Fruit fly (Drosophila melanogaster) whole organism, embryonic: ENCODE data around the gene CG7227.

Experiments used
- Abd-B ChIP-seq: fragments of 200-800 bp; sonication (Bioruptor generic); optimal IDR thresholded peaks from 2 replicates; lab custom pipeline; 2018; ENCODE audit warnings: missing biosample characterization, mild to moderate bottlenecking, missing genetic modification characterization, moderate library complexity
- CG1024 ChIP-seq: fragments of 200-800 bp; sonication (Bioruptor generic); IDR thresholded peaks from 2 replicates; pipeline ENCODE4 v1.3.6; 2022; ENCODE audit warnings: missing biosample characterization, missing genetic modification characterization
- CG16863 ChIP-seq: fragments of 200-800 bp; sonication (Bioruptor generic); optimal IDR thresholded peaks from 3 replicates; lab custom pipeline; 2016; ENCODE audit warnings: missing biosample characterization, missing genetic modification characterization
- CG18476 ChIP-seq: fragments of 200-800 bp; sonication (Bioruptor generic); optimal IDR thresholded peaks from 2 replicates; lab custom pipeline; 2016; ENCODE audit warnings: missing biosample characterization, mild to moderate bottlenecking, missing genetic modification characterization
- CG2129 ChIP-seq: fragments of 200-800 bp; sonication (Bioruptor generic); IDR thresholded peaks from 2 replicates; pipeline ENCODE4 v1.3.6; 2022; ENCODE audit warnings: missing biosample characterization, missing genetic modification characterization; ENCODE audit not compliant: partially characterized antibody
- CG30403 ChIP-seq: fragments of 200-800 bp; sonication (Bioruptor generic); optimal IDR thresholded peaks from 3 replicates; lab custom pipeline; 2016; ENCODE audit warnings: missing biosample characterization, missing genetic modification characterization
- CG31365 ChIP-seq: fragments of 200-800 bp; sonication (Bioruptor generic); optimal IDR thresholded peaks from 2 replicates; lab custom pipeline; 2018; ENCODE audit warnings: missing biosample characterization, mild to moderate bottlenecking, missing genetic modification characterization
- CG3995 ChIP-seq: fragments of 200-800 bp; sonication (Bioruptor generic); optimal IDR thresholded peaks from 3 replicates; lab custom pipeline; 2016; ENCODE audit warnings: missing biosample characterization, missing genetic modification characterization
- CG6813 ChIP-seq: fragments of 200-800 bp; sonication (Bioruptor generic); optimal IDR thresholded peaks from 2 replicates; lab custom pipeline; 2017; ENCODE audit warnings: missing biosample characterization, missing genetic modification characterization, mild to moderate bottlenecking, moderate library complexity, missing genetic modification reagents
- CG7963 ChIP-seq: fragments of 200-800 bp; sonication (Bioruptor generic); IDR thresholded peaks from 3 replicates; pipeline ENCODE4 v1.3.6; 2022; ENCODE audit warnings: missing biosample characterization, missing genetic modification characterization; ENCODE audit not compliant: partially characterized antibody
- CHES-1-like ChIP-seq: fragments of 200-800 bp; sonication (Bioruptor generic); optimal IDR thresholded peaks from 2 replicates; lab custom pipeline; 2016; ENCODE audit warnings: missing biosample characterization, missing genetic modification characterization
- CTCF ChIP-seq: fragments of 200-800 bp; sonication (Bioruptor generic); optimal IDR thresholded peaks from 2 replicates; lab custom pipeline; 2017; ENCODE audit warnings: missing biosample characterization, mild to moderate bottlenecking, missing genetic modification characterization, moderate library complexity
- Deaf1 ChIP-seq: fragments of 200-800 bp; optimal IDR thresholded peaks from 3 replicates; lab custom pipeline; 2019; ENCODE audit warnings: missing biosample characterization, mild to moderate bottlenecking, missing genetic modification characterization, moderate library complexity
- Dek ChIP-seq: fragments of 200-800 bp; sonication (Bioruptor generic); optimal IDR thresholded peaks from 3 replicates; lab custom pipeline; 2019; ENCODE audit warnings: missing biosample characterization, mild to moderate bottlenecking, missing genetic modification characterization, moderate library complexity
- Dfd ChIP-seq, 2 experiments: fragments of >200 bp; optimal IDR thresholded peaks; 2 replicates each; lab custom pipeline; 2017; ENCODE audit warnings: missing biosample characterization in 2 of 2, missing genetic modification characterization in 2 of 2
- Doc3 ChIP-seq: fragments of 200-800 bp; sonication (Bioruptor generic); IDR thresholded peaks from 3 replicates; pipeline ENCODE4 v1.3.6; 2022; ENCODE audit warnings: missing biosample characterization, missing genetic modification characterization; ENCODE audit not compliant: partially characterized antibody
- E2f1 ChIP-seq: fragments of 200-800 bp; sonication (Bioruptor generic); IDR thresholded peaks from 2 replicates; pipeline ENCODE4 v1.3.6; 2022; ENCODE audit warnings: missing biosample characterization, missing genetic modification characterization
- E2f2 ChIP-seq: fragments of 200-800 bp; sonication (Bioruptor generic); IDR thresholded peaks from 2 replicates; pipeline ENCODE4 v1.3.6; 2022; ENCODE audit warnings: missing biosample characterization, missing genetic modification characterization
- Ets97D ChIP-seq: fragments of 200-800 bp; sonication (Bioruptor generic); optimal IDR thresholded peaks from 3 replicates; lab custom pipeline; 2016; ENCODE audit warnings: missing biosample characterization, missing genetic modification characterization
- Gsc ChIP-seq: fragments of 200-800 bp; sonication (Bioruptor generic); IDR thresholded peaks from 2 replicates; pipeline ENCODE4 v1.3.6; 2022; ENCODE audit warnings: missing biosample characterization, missing genetic modification characterization
- Gug ChIP-seq: fragments of 200-800 bp; sonication (Bioruptor generic); IDR thresholded peaks from 4 replicates; pipeline ENCODE4 v1.3.6; 2022; ENCODE audit warnings: missing biosample characterization, missing genetic modification characterization
- H2.0 ChIP-seq: fragments of 200-800 bp; sonication (Bioruptor generic); IDR thresholded peaks from 2 replicates; pipeline ENCODE4 v1.3.6; 2022; ENCODE audit warnings: missing biosample characterization, missing genetic modification characterization
- HmgZ ChIP-seq: fragments of 200-800 bp; sonication (Bioruptor generic); optimal IDR thresholded peaks from 2 replicates; lab custom pipeline; 2018; ENCODE audit warnings: missing biosample characterization, mild to moderate bottlenecking, missing genetic modification characterization
- Kr ChIP-seq: fragments of 200-800 bp; sonication (Bioruptor generic); optimal IDR thresholded peaks from 2 replicates; lab custom pipeline; 2017; ENCODE audit warnings: missing biosample characterization, mild to moderate bottlenecking, missing genetic modification characterization
- Mad ChIP-seq: fragments of 200-800 bp; sonication (Bioruptor generic); optimal IDR thresholded peaks from 2 replicates; lab custom pipeline; 2016; ENCODE audit warnings: missing biosample characterization, missing genetic modification characterization
- Med ChIP-seq: fragments of 200-800 bp; sonication (Bioruptor generic); peaks from one replicate; lab custom pipeline; 2016; ENCODE audit warnings: missing biosample characterization, missing genetic modification characterization, mild to moderate bottlenecking, inconsistent platforms, moderate library complexity
- Mes4 ChIP-seq: fragments of 200-800 bp; sonication (Bioruptor generic); optimal IDR thresholded peaks from 2 replicates; lab custom pipeline; 2016; ENCODE audit warnings: missing biosample characterization, missing genetic modification characterization
- Mrtf ChIP-seq: fragments of 200-800 bp; sonication (Bioruptor generic); IDR thresholded peaks from 3 replicates; pipeline ENCODE4 v1.3.6; 2022; ENCODE audit warnings: missing biosample characterization, missing genetic modification characterization
- Oli ChIP-seq: fragments of 200-800 bp; sonication (Bioruptor generic); optimal IDR thresholded peaks from 2 replicates; lab custom pipeline; 2018; ENCODE audit warnings: missing biosample characterization, mild to moderate bottlenecking, missing genetic modification characterization, moderate library complexity
- Sry-β ChIP-seq: fragments of 200-800 bp; sonication (Bioruptor generic); optimal IDR thresholded peaks from 2 replicates; lab custom pipeline; 2018; ENCODE audit warnings: missing biosample characterization, mild to moderate bottlenecking, missing genetic modification characterization, moderate library complexity
- Trl ChIP-seq, 3 experiments: fragments of >200 bp in 2 of 3; fragments of 200-800 bp in 1 of 3; sonication (Bioruptor generic) in 1 of 3; optimal IDR thresholded peaks; 2 replicates in 1 of 3; 3 replicates in 2 of 3; lab custom pipeline; 2016 to 2017; ENCODE audit warnings: missing biosample characterization in 1 of 3, missing genetic modification characterization in 1 of 3
- ara ChIP-seq: fragments of 200-800 bp; sonication (Bioruptor generic); IDR thresholded peaks from 2 replicates; pipeline ENCODE4 v1.3.6; 2022; ENCODE audit warnings: missing biosample characterization, missing genetic modification characterization
- cg ChIP-seq: fragments of 200-800 bp; sonication (Bioruptor generic); optimal IDR thresholded peaks from 3 replicates; lab custom pipeline; 2019; ENCODE audit warnings: missing biosample characterization, mild to moderate bottlenecking, missing genetic modification characterization, moderate library complexity
- chif ChIP-seq, 2 experiments: fragments of 200-800 bp; sonication (Bioruptor generic); optimal IDR thresholded peaks; 3 replicates each; lab custom pipeline; 2016; ENCODE audit warnings: missing biosample characterization in 2 of 2, missing genetic modification characterization in 2 of 2
- chinmo ChIP-seq: fragments of 200-800 bp; sonication (Bioruptor generic); IDR thresholded peaks from 4 replicates; pipeline ENCODE4 v1.3.6; 2022; ENCODE audit warnings: missing biosample characterization, missing genetic modification characterization; ENCODE audit not compliant: partially characterized antibody
- ci ChIP-seq: fragments of 200-800 bp; sonication (Bioruptor generic); IDR thresholded peaks from 3 replicates; pipeline ENCODE4 v1.3.6; 2022; ENCODE audit warnings: missing biosample characterization, missing genetic modification characterization
- en ChIP-seq: fragments of 200-800 bp; sonication (Bioruptor generic); optimal IDR thresholded peaks from 2 replicates; lab custom pipeline; 2016; ENCODE audit warnings: missing biosample characterization, missing genetic modification characterization
- exex ChIP-seq: fragments of 200-800 bp; sonication (Bioruptor generic); optimal IDR thresholded peaks from 4 replicates; lab custom pipeline; 2018; ENCODE audit warnings: missing biosample characterization, mild to moderate bottlenecking, missing genetic modification characterization, moderate library complexity
- gem ChIP-seq: fragments of 200-800 bp; sonication (Bioruptor generic); optimal IDR thresholded peaks from 2 replicates; lab custom pipeline; 2019; ENCODE audit warnings: missing biosample characterization, mild to moderate bottlenecking, missing genetic modification characterization, moderate library complexity
- jumu ChIP-seq: fragments of 200-800 bp; sonication (Bioruptor generic); optimal IDR thresholded peaks from 3 replicates; lab custom pipeline; 2016; ENCODE audit warnings: missing biosample characterization, missing genetic modification characterization
- mld ChIP-seq: fragments of 200-800 bp; sonication (Bioruptor generic); IDR thresholded peaks from 3 replicates; pipeline ENCODE4 v1.3.6; 2022; ENCODE audit warnings: missing biosample characterization, missing genetic modification characterization; ENCODE audit not compliant: partially characterized antibody
- odd ChIP-seq: fragments of 200-800 bp; sonication (Bioruptor generic); optimal IDR thresholded peaks from 2 replicates; lab custom pipeline; 2017; ENCODE audit warnings: missing biosample characterization, mild to moderate bottlenecking, missing genetic modification characterization
- pb ChIP-seq: fragments of 200-800 bp; sonication (Bioruptor generic); optimal IDR thresholded peaks from 3 replicates; lab custom pipeline; 2016; ENCODE audit warnings: missing biosample characterization, missing genetic modification characterization
- pho ChIP-seq: fragments of 200-800 bp; sonication (Bioruptor generic); optimal IDR thresholded peaks from 2 replicates; lab custom pipeline; 2016; ENCODE audit warnings: missing biosample characterization, missing genetic modification characterization
- slou ChIP-seq: fragments of 200-800 bp; sonication (Bioruptor generic); optimal IDR thresholded peaks from 3 replicates; lab custom pipeline; 2016; ENCODE audit warnings: missing biosample characterization, missing genetic modification characterization
- sqz ChIP-seq: fragments of 200-800 bp; sonication (Bioruptor generic); optimal IDR thresholded peaks from 3 replicates; lab custom pipeline; 2018; ENCODE audit warnings: missing biosample characterization, mild to moderate bottlenecking, missing genetic modification characterization
- stc ChIP-seq: fragments of 200-800 bp; sonication (Bioruptor generic); IDR thresholded peaks from 2 replicates; pipeline ENCODE4 v1.3.6; 2022; ENCODE audit warnings: missing biosample characterization, missing genetic modification characterization
- stwl ChIP-seq: fragments of 200-800 bp; sonication (Bioruptor generic); optimal IDR thresholded peaks from 3 replicates; lab custom pipeline; 2018; ENCODE audit warnings: missing biosample characterization, mild to moderate bottlenecking, missing genetic modification characterization, moderate library complexity
- tin ChIP-seq: fragments of 200-800 bp; sonication (Bioruptor generic); optimal IDR thresholded peaks from 3 replicates; lab custom pipeline; 2016; ENCODE audit warnings: missing biosample characterization, missing genetic modification characterization
- toy ChIP-seq: fragments of 200-800 bp; sonication (Bioruptor generic); IDR thresholded peaks from 2 replicates; pipeline ENCODE4 v1.3.6; 2022; ENCODE audit warnings: missing biosample characterization, missing genetic modification characterization

Gene CG7227

DNA sequence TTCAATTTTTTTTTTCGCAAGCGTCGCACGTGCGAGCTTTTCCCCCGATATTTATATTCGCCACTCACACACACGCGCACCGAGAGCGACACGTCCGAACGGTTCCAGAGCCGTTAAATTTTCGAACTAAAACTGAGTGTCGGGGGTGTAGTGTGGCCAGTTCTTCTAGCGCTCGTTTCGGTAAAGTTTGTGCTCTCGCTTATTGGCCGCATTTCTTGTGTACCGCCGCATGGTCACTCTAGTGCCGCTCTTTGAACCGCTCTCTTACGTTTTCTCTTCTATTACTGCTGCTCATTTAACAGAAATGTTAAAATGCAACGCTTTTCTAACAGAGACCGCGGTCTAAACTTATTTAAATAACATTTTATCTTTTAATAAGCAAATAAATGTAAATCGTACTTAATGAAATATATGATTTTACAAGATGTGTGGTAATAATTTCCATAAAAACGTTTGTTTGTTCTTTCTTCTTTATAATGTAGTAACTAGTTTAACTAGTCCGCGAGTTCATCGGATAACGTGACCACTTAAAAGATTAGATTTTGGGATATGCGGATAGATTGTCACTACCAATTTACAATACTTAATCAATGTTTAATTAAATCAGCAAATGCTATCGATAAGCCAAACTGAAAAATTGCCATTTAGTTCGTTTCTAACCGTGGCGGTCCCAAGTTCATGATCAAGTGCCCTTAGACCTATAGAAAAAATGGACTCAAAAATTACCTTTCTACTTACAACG, 13.7 kb downstream of the CG7227 start, which contains the start of gene Snoo (continued):
- no peak for TF ChIP-seq mld (GFP tag; lab: Robert Waterston, UW)
- no peak for TF ChIP-seq CHES-1-like
- TF ChIP-seq chif (GFP tag; optimal IDR thresholded peaks at IDR 0.05; lab: Kevin White, UChicago): no peak
- TF ChIP-seq ara (GFP tag; lab: Robert Waterston, UW): no peak
- TF ChIP-seq Abd-B (GFP tag; lab: Kevin White, UChicago): no peak
- no peak for TF ChIP-seq CG31365 (tag; lab: Kevin White, UChicago)
- peak; percentile 90 to 94 for TF ChIP-seq Trl (optimal IDR thresholded peaks at IDR 0.05; lab: Kevin White, UChicago)
- peak; percentile 71 for TF ChIP-seq Trl (GFP tag; optimal IDR thresholded peaks at IDR 0.05; lab: Kevin White, UChicago)
- TF ChIP-seq HmgZ (tag; lab: Kevin White, UChicago): peak; percentile 47
- no peak for TF ChIP-seq Kr
- no peak for TF ChIP-seq E2f1 (GFP tag; lab: Robert Waterston, UW)
- no peak for TF ChIP-seq CG1024 (GFP tag; lab: Robert Waterston, UW)
- peak; percentile 87; the same call in 2 of the 4 replicates for TF ChIP-seq chinmo (GFP tag; lab: Robert Waterston, UW)
- no peak for TF ChIP-seq gem (tag; lab: Kevin White, UChicago)
- TF ChIP-seq cg (GFP tag; lab: Kevin White, UChicago): peak; percentile 38
- TF ChIP-seq en (GFP tag; lab: Kevin White, UChicago): no peak
- TF ChIP-seq Dek (tag; lab: Kevin White, UChicago): no peak
- no peak for TF ChIP-seq Dfd (GFP tag; optimal IDR thresholded peaks at IDR 0.05; lab: Kevin White, UChicago)
- TF ChIP-seq CG7963 (GFP tag; lab: Robert Waterston, UW): no peak
- no peak for TF ChIP-seq odd (GFP tag; lab: Kevin White, UChicago)
- no peak for TF ChIP-seq tin (GFP tag; lab: Kevin White, UChicago)
- peak; percentile 64 for TF ChIP-seq stwl (tag; lab: Kevin White, UChicago)
- peak; percentile 31; the same call in 1 of the 2 replicates for TF ChIP-seq E2f2 (GFP tag; lab: Robert Waterston, UW)
- TF ChIP-seq CG2129: no peak
- TF ChIP-seq Oli (tag; lab: Kevin White, UChicago): no peak
- TF ChIP-seq sqz (GFP tag; lab: Kevin White, UChicago): no peak
- no peak for TF ChIP-seq Mes4 (GFP tag; lab: Kevin White, UChicago)
- no peak for TF ChIP-seq CG30403 (GFP tag; lab: Kevin White, UChicago)
- no peak for TF ChIP-seq CG18476 (GFP tag; lab: Kevin White, UChicago)
- no peak for TF ChIP-seq jumu (GFP tag; lab: Kevin White, UChicago)
- TF ChIP-seq Mad (GFP tag; lab: Kevin White, UChicago): peak; percentile 22
- TF ChIP-seq Doc3 (GFP tag; lab: Robert Waterston, UW): no peak
- peak; percentile 87 for TF ChIP-seq exex
- peak; percentile 72; the same call in 2 of the 3 replicates for TF ChIP-seq ci
- peak; percentile 10 for TF ChIP-seq Ets97D
- no peak for TF ChIP-seq Sry-β (GFP tag; lab: Kevin White, UChicago)
- no peak for TF ChIP-seq Mrtf (GFP tag; lab: Robert Waterston, UW)
- TF ChIP-seq pb (GFP tag; lab: Kevin White, UChicago): no peak
- no peak for TF ChIP-seq pho
- TF ChIP-seq Gug (GFP tag; lab: Robert Waterston, UW): no peak
- no peak for TF ChIP-seq slou (GFP tag; lab: Kevin White, UChicago)
- no peak for TF ChIP-seq CG6813 (GFP tag; lab: Kevin White, UChicago)
- no peak for TF ChIP-seq H2.0 (GFP tag; lab: Robert Waterston, UW)
- no peak for TF ChIP-seq CG3995 (GFP tag; lab: Kevin White, UChicago)
- no peak; the same call in 1 of the 2 replicates for TF ChIP-seq stc
- peak; percentile 66 for TF ChIP-seq Deaf1
- TF ChIP-seq CTCF (GFP tag; lab: Kevin White, UChicago): peak; percentile 64
- no peak for TF ChIP-seq toy (GFP tag; lab: Robert Waterston, UW)
- TF ChIP-seq CG16863 (GFP tag; lab: Kevin White, UChicago): no peak
- TF ChIP-seq Gsc (GFP tag; lab: Robert Waterston, UW): no peak
- TF ChIP-seq Med (GFP tag; lab: Kevin White, UChicago): peak; percentile 85
